Worm (Caenorhabditis elegans): ENCODE data around the gene pitr-4.

DNA sequence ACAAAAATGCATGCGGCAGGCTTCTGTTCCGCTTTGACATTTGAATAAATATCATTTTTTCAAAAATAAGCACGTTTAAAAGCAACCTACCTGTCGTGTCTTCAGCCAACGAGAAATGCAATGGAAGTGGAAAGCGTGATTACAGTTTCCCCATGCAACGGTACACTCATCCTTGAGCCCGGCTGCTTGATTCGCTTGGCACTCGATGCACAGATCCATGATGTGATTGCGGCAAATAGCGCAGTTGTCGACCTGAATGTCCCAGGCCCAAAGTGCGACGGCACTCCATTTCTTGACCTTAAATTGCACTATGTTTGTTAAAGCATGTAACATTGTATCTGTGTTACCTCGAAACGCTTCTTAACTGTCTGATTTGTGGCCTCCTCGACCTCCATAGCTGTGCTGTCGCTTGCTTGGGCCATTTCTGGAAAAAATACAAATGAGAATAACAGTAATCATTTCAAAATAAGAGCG lies 28.7 kb upstream of the pitr-4 start, which contains the start of gene rbx-1:
- TF ChIP-seq ces-1 (GFP tag; optimal IDR thresholded peaks at IDR 0.05) (no peak), egl-27 (tag; optimal IDR thresholded peaks at IDR 0.05) (no peak), nhr-77 (tag; optimal IDR thresholded peaks at IDR 0.05) (no peak), lin-14 (GFP tag; optimal IDR thresholded peaks at IDR 0.05) (no peak), aly-2 (tag; optimal IDR thresholded peaks at IDR 0.05) (no peak), lin-39 (tag; optimal IDR thresholded peaks at IDR 0.05) (no peak), sox-4 (tag; optimal IDR thresholded peaks at IDR 0.05) (no peak), C34B4.2 (tag; optimal IDR thresholded peaks at IDR 0.05) (no peak), lsy-2 (tag; optimal IDR thresholded peaks at IDR 0.05) (no peak)

Measured in whole organism, L1 larva.